Worm (Caenorhabditis elegans) whole organism, L2 larva: ENCODE measurements around the gene F49F1.4.

Experiments
- F13H6.1 ChIP-seq: sonication (generic microtip); optimal IDR thresholded peaks from 2 replicates; lab custom pipeline; 2016; ENCODE audit warnings: missing genetic modification characterization, missing compliant biosample characterization
- R02D3.7 ChIP-seq: fragments of 150-350 bp; optimal IDR thresholded peaks from 2 replicates; lab custom pipeline; 2014; ENCODE audit warnings: missing biosample characterization, missing genetic modification characterization
- Y55F3AM.14 ChIP-seq: fragments of 200-800 bp; sonication (Bioruptor generic); optimal IDR thresholded peaks from 2 replicates; lab custom pipeline; 2018; ENCODE audit warnings: mild to moderate bottlenecking, missing genetic modification characterization, missing compliant biosample characterization
- alr-1 ChIP-seq: fragments of 150-350 bp; optimal IDR thresholded peaks from 2 replicates; lab custom pipeline; 2014; ENCODE audit warnings: missing biosample characterization, missing genetic modification characterization
- ama-1 ChIP-seq: fragments of 150-350 bp; optimal IDR thresholded peaks from 2 replicates; lab custom pipeline; 2018; ENCODE audit warnings: inconsistent platforms
- blmp-1 ChIP-seq: sonication (generic microtip); optimal IDR thresholded peaks from 2 replicates; lab custom pipeline; 2017; ENCODE audit warnings: missing genetic modification characterization, mild to moderate bottlenecking, missing compliant biosample characterization, antibody characterized with exemption, moderate library complexity; ENCODE audit not compliant: insufficient read depth
- crh-2 ChIP-seq: sonication (generic microtip); optimal IDR thresholded peaks from 2 replicates; lab custom pipeline; 2017; ENCODE audit warnings: missing biosample characterization, missing genetic modification characterization
- egl-27 ChIP-seq: sonication (generic microtip); optimal IDR thresholded peaks from 3 replicates; lab custom pipeline; 2017; ENCODE audit warnings: missing biosample characterization, missing genetic modification reagents, missing genetic modification characterization
- elt-1 ChIP-seq: fragments of 150-350 bp; optimal IDR thresholded peaks from 2 replicates; lab custom pipeline; 2014; ENCODE audit warnings: missing biosample characterization, missing genetic modification characterization
- fos-1 ChIP-seq: fragments of 150-350 bp; optimal IDR thresholded peaks from 2 replicates; lab custom pipeline; 2014; ENCODE audit warnings: missing biosample characterization, missing genetic modification characterization
- lin-11 ChIP-seq: fragments of 150-350 bp; sonication (generic microtip); optimal IDR thresholded peaks from 2 replicates; lab custom pipeline; 2014; ENCODE audit warnings: missing biosample characterization, missing genetic modification characterization, inconsistent platforms, mixed read lengths
- lin-13 ChIP-seq: fragments of 150-350 bp; optimal IDR thresholded peaks from 2 replicates; lab custom pipeline; 2014; ENCODE audit warnings: missing biosample characterization, missing genetic modification reagents, missing genetic modification characterization
- lin-39 ChIP-seq: fragments of 150-350 bp; optimal IDR thresholded peaks from 2 replicates; lab custom pipeline; 2014; ENCODE audit warnings: missing biosample characterization, missing genetic modification reagents, missing genetic modification characterization
- lsy-2 ChIP-seq, 2 experiments: fragments of 150-350 bp in 1 of 2; sonication (generic microtip) in 1 of 2; optimal IDR thresholded peaks; 2 replicates each; lab custom pipeline; 2014 to 2017; ENCODE audit warnings: missing biosample characterization in 2 of 2, missing genetic modification characterization in 2 of 2
- mdl-1 ChIP-seq, 2 experiments: fragments of 150-350 bp in 1 of 2; sonication (generic microtip) in 1 of 2; optimal IDR thresholded peaks; 2 replicates each; lab custom pipeline; 2017; ENCODE audit warnings: missing biosample characterization in 2 of 2, missing genetic modification characterization in 2 of 2
- nhr-10 ChIP-seq: sonication (generic microtip); optimal IDR thresholded peaks from 2 replicates; lab custom pipeline; 2017; ENCODE audit warnings: missing biosample characterization, missing genetic modification characterization
- nhr-12 ChIP-seq: fragments of 150-350 bp; optimal IDR thresholded peaks from 2 replicates; lab custom pipeline; 2014; ENCODE audit warnings: missing biosample characterization, missing genetic modification characterization
- nhr-129 ChIP-seq: fragments of 150-350 bp; optimal IDR thresholded peaks from 2 replicates; lab custom pipeline; 2014; ENCODE audit warnings: missing biosample characterization, missing genetic modification characterization
- nhr-21 ChIP-seq: fragments of 150-350 bp; optimal IDR thresholded peaks from 2 replicates; lab custom pipeline; 2014; ENCODE audit warnings: missing biosample characterization, missing genetic modification characterization
- nhr-23 ChIP-seq: fragments of 150-350 bp; optimal IDR thresholded peaks from 2 replicates; lab custom pipeline; 2014; ENCODE audit warnings: missing biosample characterization, missing genetic modification reagents, missing genetic modification characterization
- nhr-237 ChIP-seq: fragments of 150-350 bp; optimal IDR thresholded peaks from 2 replicates; lab custom pipeline; 2014; ENCODE audit warnings: missing biosample characterization, missing genetic modification characterization
- nhr-6 ChIP-seq: fragments of 150-350 bp; optimal IDR thresholded peaks from 2 replicates; lab custom pipeline; 2014; ENCODE audit warnings: missing biosample characterization, missing genetic modification characterization
- peb-1 ChIP-seq: fragments of 150-350 bp; optimal IDR thresholded peaks from 2 replicates; lab custom pipeline; 2014; ENCODE audit warnings: missing biosample characterization, missing genetic modification characterization
- sem-4 ChIP-seq: fragments of 150-350 bp; optimal IDR thresholded peaks from 2 replicates; lab custom pipeline; 2014; ENCODE audit warnings: missing biosample characterization, missing genetic modification reagents, missing genetic modification characterization
- skn-1 ChIP-seq: sonication (generic microtip); optimal IDR thresholded peaks from 2 replicates; lab custom pipeline; 2017; ENCODE audit warnings: missing biosample characterization, missing genetic modification characterization
- sma-3 ChIP-seq: sonication (generic microtip); optimal IDR thresholded peaks from 2 replicates; lab custom pipeline; 2016; ENCODE audit warnings: missing genetic modification reagents, missing genetic modification characterization, missing compliant biosample characterization
- sma-9 ChIP-seq, 2 experiments: fragments of 150-350 bp in 1 of 2; sonication (generic microtip) in 1 of 2; optimal IDR thresholded peaks; 2 replicates each; lab custom pipeline; 2014 to 2016; ENCODE audit warnings: missing genetic modification characterization in 2 of 2, mild to moderate bottlenecking in 1 of 2, missing biosample characterization in 1 of 2, missing compliant biosample characterization in 1 of 2, missing genetic modification reagents in 1 of 2, moderate library complexity in 1 of 2
- snpc-4 ChIP-seq: fragments of 150-350 bp; optimal IDR thresholded peaks from 2 replicates; lab custom pipeline; 2014; ENCODE audit warnings: missing biosample characterization, missing genetic modification characterization
- unc-39 ChIP-seq: fragments of 150-350 bp; optimal IDR thresholded peaks from 2 replicates; lab custom pipeline; 2014; ENCODE audit warnings: missing biosample characterization, missing genetic modification characterization
- unc-55 ChIP-seq: fragments of 150-350 bp; sonication (generic microtip); optimal IDR thresholded peaks from 3 replicates; lab custom pipeline; 2014; ENCODE audit warnings: missing biosample characterization, missing genetic modification reagents, missing genetic modification characterization
- ztf-11 ChIP-seq: sonication (generic microtip); optimal IDR thresholded peaks from 2 replicates; lab custom pipeline; 2017; ENCODE audit warnings: missing biosample characterization, missing genetic modification characterization

The F49F1.4 gene

ce11 chrIV:4117432-4117831 lies 1.9 kb upstream of the F49F1.4 start, which contains the start of gene drd-50:
drd-50 (plus strand) TSS chrIV:4117732.
- TF ChIP-seq lsy-2 (tag; optimal IDR thresholded peaks at IDR 0.05; lab: Kevin White, UChicago) (no peak), fos-1 (peak; percentile 15)

DNA sequence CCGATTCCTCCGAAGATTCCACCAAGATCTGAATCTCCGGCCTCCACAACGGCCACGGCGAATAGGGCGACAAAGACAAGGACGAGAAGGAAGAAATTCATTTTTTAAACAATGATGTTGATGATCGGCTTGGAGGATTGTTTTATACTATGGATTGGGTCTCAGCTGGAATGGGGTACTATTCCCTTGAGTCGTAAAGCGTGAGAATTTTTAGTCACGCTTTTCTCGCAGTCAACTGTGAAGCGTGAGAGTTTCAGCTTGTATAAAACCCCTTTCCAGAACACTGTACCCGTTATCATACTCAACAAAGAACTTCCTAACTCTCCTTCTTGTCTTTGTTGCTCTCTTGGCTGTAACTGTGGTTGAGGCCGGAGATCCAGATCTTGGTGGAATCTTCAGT lies 1.0 kb downstream of the F49F1.4 start, which contains the start of gene F49F1.15:
Gene F49F1.15, minus strand, starts transcription at position 101 of the 400 bp plus-strand sequence.
- TF ChIP-seq F13H6.1 (no peak), nhr-129 (tag; lab: Kevin White, UChicago) (no peak), nhr-23 (tag; lab: Kevin White, UChicago) (no peak), skn-1 (tag; lab: Kevin White, UChicago) (no peak), crh-2 (tag; lab: Kevin White, UChicago) (no peak)
- TF ChIP-seq, all 48 proteins: peak for 0

DNA sequence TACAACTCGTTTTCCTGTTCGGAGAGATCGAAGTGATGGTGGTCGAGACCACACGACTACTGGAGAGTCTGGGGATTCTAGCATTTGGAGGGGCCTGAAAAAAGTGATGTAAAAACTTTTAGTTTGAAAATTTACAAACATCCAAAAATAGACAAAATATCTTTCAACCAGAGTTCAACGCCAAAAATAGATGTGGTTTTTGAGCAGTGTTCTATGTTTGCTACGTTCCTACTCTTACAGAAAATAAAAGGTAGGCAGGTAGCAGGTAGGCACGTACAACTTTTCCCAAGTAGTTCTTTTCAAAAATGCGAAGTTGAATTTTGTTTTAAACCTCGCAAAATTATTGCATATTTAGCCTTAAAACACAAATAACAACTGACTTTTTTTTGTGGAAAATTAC lies 3.1 kb downstream of the F49F1.4 start, which contains the start of gene F49F1.14:
Gene F49F1.14, minus strand, starts transcription at position 101 of the 400 bp plus-strand sequence.
- no peak for TF ChIP-seq peb-1 (tag; lab: Kevin White, UChicago)
- no peak for TF ChIP-seq nhr-6 (tag; lab: Kevin White, UChicago)
- TF ChIP-seq lin-13 (GFP tag; lab: Kevin White, UChicago): no peak
- TF ChIP-seq fos-1: no peak
- TF ChIP-seq sma-9 (GFP tag; optimal IDR thresholded peaks at IDR 0.05; lab: Kevin White, UChicago): no peak
- TF ChIP-seq sma-9 (tag; optimal IDR thresholded peaks at IDR 0.05; lab: Kevin White, UChicago): no peak
- TF ChIP-seq Y55F3AM.14 (GFP tag; lab: Kevin White, UChicago): no peak
- no peak for TF ChIP-seq ama-1
- TF ChIP-seq unc-39: no peak
- no peak for TF ChIP-seq mdl-1 (tag; optimal IDR thresholded peaks at IDR 0.05; lab: Kevin White, UChicago)
- no peak for TF ChIP-seq unc-55 (GFP tag; lab: Kevin White, UChicago)

ce11 chrIV:4108767-4109166 lies 6.8 kb downstream of the F49F1.4 start, which contains the start of gene C35B1.7:
C35B1.7 (plus strand) TSS chrIV:4109067.
- no peak for TF ChIP-seq nhr-23 (tag; lab: Kevin White, UChicago)
- no peak for TF ChIP-seq nhr-6 (tag; lab: Kevin White, UChicago)
- TF ChIP-seq ztf-11 (tag; lab: Kevin White, UChicago): no peak
- TF ChIP-seq fos-1: no peak
- no peak for TF ChIP-seq egl-27 (tag; lab: Kevin White, UChicago)

ce11 chrIV:4102720-4103119 lies 12.8 kb downstream of the F49F1.4 start, which contains the start of gene ubc-1:
ubc-1 (plus strand) TSS chrIV:4103020.
- TF ChIP-seq snpc-4 (tag; lab: Kevin White, UChicago) (no peak), nhr-21 (tag; lab: Kevin White, UChicago) (no peak), peb-1 (tag; lab: Kevin White, UChicago) (no peak), nhr-237 (no peak), elt-1 (no peak), lin-11 (tag; lab: Kevin White, UChicago) (no peak), mdl-1 (tag; optimal IDR thresholded peaks at IDR 0.05; lab: Kevin White, UChicago) (no peak), skn-1 (tag; lab: Kevin White, UChicago) (no peak), lin-39 (tag; lab: Kevin White, UChicago) (no peak), sem-4 (tag; lab: Kevin White, UChicago) (no peak), egl-27 (tag; lab: Kevin White, UChicago) (no peak), nhr-129 (tag; lab: Kevin White, UChicago) (no peak), alr-1 (tag; lab: Kevin White, UChicago) (no peak), sma-3 (GFP tag; lab: Kevin White, UChicago) (no peak), nhr-12 (no peak), nhr-23 (tag; lab: Kevin White, UChicago) (no peak), nhr-10 (tag; lab: Kevin White, UChicago) (no peak), blmp-1 (tag; lab: Kevin White, UChicago) (no peak), fos-1 (no peak), R02D3.7 (no peak)

DNA sequence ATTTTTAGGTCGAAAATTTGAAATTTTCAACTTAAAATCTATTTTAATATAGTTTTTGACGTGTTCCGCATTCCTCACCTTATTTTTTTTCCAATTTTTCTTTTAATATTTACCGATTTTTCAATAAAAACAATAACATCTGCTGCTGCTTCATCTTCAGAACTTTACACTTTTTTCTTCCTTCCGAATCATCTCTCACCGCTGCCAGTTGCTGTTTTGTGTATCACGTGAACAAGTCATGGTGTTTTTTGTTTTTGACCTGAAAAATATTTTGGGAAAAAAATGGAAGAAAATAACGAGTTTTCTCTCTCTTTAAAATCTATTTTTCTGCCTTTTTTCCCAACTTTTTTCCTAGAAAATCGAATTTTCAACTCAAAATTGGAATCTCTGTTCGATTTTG lies 15.8 kb downstream of the F49F1.4 start:
- TF ChIP-seq nhr-129 (tag; lab: Kevin White, UChicago) (peak; percentile 10), egl-27 (tag; lab: Kevin White, UChicago) (no peak), lsy-2 (tag; optimal IDR thresholded peaks at IDR 0.05; lab: Kevin White, UChicago) (peak in 1 of 2 experiments; percentile 13)
